Fruit fly (Drosophila melanogaster) whole organism, embryonic: Measurements from ENCODE around the gene Rpn1.

Experiments
- CG11504 ChIP-seq: fragments of 200-800 bp; sonication (Bioruptor generic); optimal IDR thresholded peaks from 3 replicates; lab custom pipeline; 2019; ENCODE audit warnings: missing biosample characterization, mild to moderate bottlenecking, missing genetic modification characterization, moderate library complexity
- CG12299 ChIP-seq: fragments of 200-800 bp; sonication (Bioruptor generic); optimal IDR thresholded peaks from 2 replicates; lab custom pipeline; 2018; ENCODE audit warnings: missing biosample characterization, mild to moderate bottlenecking, missing genetic modification characterization
- CG13287 ChIP-seq: fragments of 200-800 bp; sonication (Bioruptor generic); IDR thresholded peaks from 2 replicates; pipeline ENCODE4 v1.3.6; 2022; ENCODE audit warnings: missing biosample characterization, missing genetic modification characterization; ENCODE audit not compliant: partially characterized antibody
- CG15696 ChIP-seq: fragments of 200-800 bp; sonication (Bioruptor generic); optimal IDR thresholded peaks from 2 replicates; lab custom pipeline; 2019; ENCODE audit warnings: missing biosample characterization, mild to moderate bottlenecking, missing genetic modification characterization, moderate library complexity
- CG16815 ChIP-seq: fragments of 200-800 bp; sonication (Bioruptor generic); optimal IDR thresholded peaks from 3 replicates; lab custom pipeline; 2017; ENCODE audit warnings: missing biosample characterization, mild to moderate bottlenecking, missing genetic modification characterization
- CG18599 ChIP-seq: fragments of 200-800 bp; sonication (Bioruptor generic); optimal IDR thresholded peaks from 3 replicates; lab custom pipeline; 2017; ENCODE audit warnings: missing biosample characterization, missing genetic modification characterization, mild to moderate bottlenecking, moderate library complexity, missing genetic modification reagents
- CG2712 ChIP-seq: fragments of 200-800 bp; optimal IDR thresholded peaks from 3 replicates; lab custom pipeline; 2019; ENCODE audit warnings: missing biosample characterization, mild to moderate bottlenecking, missing genetic modification characterization, moderate library complexity
- CG31388 ChIP-seq: fragments of 200-800 bp; sonication (Bioruptor generic); optimal IDR thresholded peaks from 2 replicates; lab custom pipeline; 2016; ENCODE audit warnings: missing biosample characterization, missing genetic modification characterization
- CG32532 ChIP-seq: fragments of 200-800 bp; sonication (Bioruptor generic); IDR thresholded peaks from 2 replicates; pipeline ENCODE4 v1.3.6; 2022; ENCODE audit warnings: missing biosample characterization, missing genetic modification characterization
- CG3281 ChIP-seq: fragments of 200-800 bp; sonication (Bioruptor generic); optimal IDR thresholded peaks from 3 replicates; lab custom pipeline; 2017; ENCODE audit warnings: missing biosample characterization, mild to moderate bottlenecking, missing genetic modification characterization
- CG34224 ChIP-seq: fragments of 200-800 bp; sonication (Bioruptor generic); IDR thresholded peaks from 3 replicates; pipeline ENCODE4 v1.3.6; 2022; ENCODE audit warnings: missing biosample characterization, missing genetic modification characterization; ENCODE audit not compliant: partially characterized antibody
- CG3838 ChIP-seq: fragments of 200-800 bp; sonication (Bioruptor generic); optimal IDR thresholded peaks from 3 replicates; lab custom pipeline; 2016; ENCODE audit warnings: missing biosample characterization, missing genetic modification characterization
- CG6175 ChIP-seq: fragments of 200-800 bp; sonication (Bioruptor generic); IDR thresholded peaks from 3 replicates; pipeline ENCODE4 v1.3.6; 2022; ENCODE audit warnings: missing biosample characterization, missing genetic modification characterization
- CG7271 ChIP-seq: fragments of 200-800 bp; sonication (Bioruptor generic); optimal IDR thresholded peaks from 2 replicates; lab custom pipeline; 2018; ENCODE audit warnings: missing biosample characterization, mild to moderate bottlenecking, missing genetic modification characterization, moderate library complexity
- CG7839 ChIP-seq: fragments of 200-800 bp; sonication (Bioruptor generic); optimal IDR thresholded peaks from 3 replicates; lab custom pipeline; 2018; ENCODE audit warnings: missing biosample characterization, mild to moderate bottlenecking, missing genetic modification characterization, moderate library complexity
- CG7987 ChIP-seq: fragments of 200-800 bp; sonication (Bioruptor generic); optimal IDR thresholded peaks from 2 replicates; lab custom pipeline; 2018; ENCODE audit warnings: missing biosample characterization, mild to moderate bottlenecking, missing genetic modification characterization, moderate library complexity
- CG9437 ChIP-seq: fragments of 200-800 bp; sonication (Bioruptor generic); optimal IDR thresholded peaks from 2 replicates; lab custom pipeline; 2018; ENCODE audit warnings: missing biosample characterization, mild to moderate bottlenecking, missing genetic modification characterization
- CG9932 ChIP-seq: fragments of 200-800 bp; sonication (Bioruptor generic); IDR thresholded peaks from 2 replicates; pipeline ENCODE4 v1.3.6; 2022; ENCODE audit warnings: missing biosample characterization, missing genetic modification characterization
- CoRest ChIP-seq: fragments of 200-800 bp; sonication (Bioruptor generic); optimal IDR thresholded peaks from 3 replicates; lab custom pipeline; 2018; ENCODE audit warnings: missing biosample characterization, mild to moderate bottlenecking, missing genetic modification characterization, moderate library complexity
- Dll ChIP-seq: fragments of 200-800 bp; sonication (Bioruptor generic); IDR thresholded peaks from 4 replicates; pipeline ENCODE4 v1.3.6; 2022; ENCODE audit warnings: missing biosample characterization, missing genetic modification characterization; ENCODE audit not compliant: partially characterized antibody
- Ets65A ChIP-seq: fragments of 200-800 bp; sonication (Bioruptor generic); peaks from one replicate; lab custom pipeline; 2016; ENCODE audit warnings: missing biosample characterization, missing genetic modification characterization
- HmgD ChIP-seq: fragments of 200-800 bp; sonication (Bioruptor generic); optimal IDR thresholded peaks from 3 replicates; lab custom pipeline; 2016; ENCODE audit warnings: missing biosample characterization, missing genetic modification characterization
- Hr51 ChIP-seq, 2 experiments: fragments of 200-800 bp; sonication (Bioruptor generic); optimal IDR thresholded peaks; 2 replicates in 1 of 2; 3 replicates in 1 of 2; lab custom pipeline; 2016 to 2018; ENCODE audit warnings: missing biosample characterization in 2 of 2, missing genetic modification characterization in 2 of 2, mild to moderate bottlenecking in 1 of 2, moderate library complexity in 1 of 2
- MESR4 ChIP-seq: fragments of 200-800 bp; sonication (Bioruptor generic); optimal IDR thresholded peaks from 2 replicates; lab custom pipeline; 2018; ENCODE audit warnings: missing biosample characterization, mild to moderate bottlenecking, missing genetic modification characterization, moderate library complexity
- Meics ChIP-seq: fragments of 200-800 bp; sonication (Bioruptor generic); optimal IDR thresholded peaks from 2 replicates; lab custom pipeline; 2017; ENCODE audit warnings: missing biosample characterization, mild to moderate bottlenecking, missing genetic modification characterization
- NFAT ChIP-seq: fragments of 200-800 bp; sonication (Bioruptor generic); IDR thresholded peaks from 2 replicates; pipeline ENCODE4 v1.3.6; 2022; ENCODE audit warnings: missing biosample characterization, missing genetic modification characterization
- Rfx ChIP-seq: fragments of 200-800 bp; sonication (Bioruptor generic); IDR thresholded peaks from 2 replicates; pipeline ENCODE4 v1.3.6; 2022; ENCODE audit warnings: missing biosample characterization, missing genetic modification characterization
- TFAM ChIP-seq: fragments of 200-800 bp; sonication (Bioruptor generic); optimal IDR thresholded peaks from 2 replicates; lab custom pipeline; 2017; ENCODE audit warnings: missing biosample characterization, missing genetic modification characterization, inconsistent platforms
- Tbp ChIP-seq: fragments of >200 bp; optimal IDR thresholded peaks from 2 replicates; lab custom pipeline; 2018; ENCODE audit warnings: missing biosample characterization, missing genetic modification characterization
- aop ChIP-seq: fragments of 200-800 bp; sonication (Bioruptor generic); IDR thresholded peaks from 2 replicates; pipeline ENCODE4 v1.3.6; 2022; ENCODE audit warnings: missing biosample characterization, missing genetic modification characterization
- ap ChIP-seq: fragments of 200-800 bp; sonication (Bioruptor generic); IDR thresholded peaks from 2 replicates; pipeline ENCODE4 v1.3.6; 2022; ENCODE audit warnings: missing biosample characterization, missing genetic modification characterization
- bab2 ChIP-seq: fragments of 200-800 bp; sonication (Bioruptor generic); optimal IDR thresholded peaks from 2 replicates; lab custom pipeline; 2016; ENCODE audit warnings: missing biosample characterization, missing genetic modification characterization
- bbx ChIP-seq: fragments of 200-800 bp; sonication (Bioruptor generic); IDR thresholded peaks from 2 replicates; pipeline ENCODE4 v1.3.6; 2022; ENCODE audit warnings: missing biosample characterization, missing genetic modification characterization; ENCODE audit not compliant: partially characterized antibody
- bcd ChIP-seq: fragments of 200-800 bp; sonication (Bioruptor generic); optimal IDR thresholded peaks from 2 replicates; lab custom pipeline; 2017; ENCODE audit warnings: missing biosample characterization, mild to moderate bottlenecking, missing genetic modification characterization
- bowl ChIP-seq: fragments of 200-800 bp; sonication (Bioruptor generic); IDR thresholded peaks from 2 replicates; pipeline ENCODE4 v1.3.6; 2022; ENCODE audit warnings: missing biosample characterization, missing genetic modification characterization
- bsh ChIP-seq, 2 experiments: fragments of 200-800 bp; sonication (Bioruptor generic); optimal IDR thresholded peaks; 2 replicates each; lab custom pipeline; 2017 to 2018; ENCODE audit warnings: mild to moderate bottlenecking in 2 of 2, missing biosample characterization in 2 of 2, missing genetic modification characterization in 2 of 2, moderate library complexity in 1 of 2
- cas ChIP-seq: fragments of 200-800 bp; sonication (Bioruptor generic); IDR thresholded peaks from 2 replicates; pipeline ENCODE4 v1.3.6; 2022; ENCODE audit warnings: missing biosample characterization, missing genetic modification characterization
- dan ChIP-seq: fragments of 200-800 bp; sonication (Bioruptor generic); IDR thresholded peaks from 2 replicates; pipeline ENCODE4 v1.3.6; 2022; ENCODE audit warnings: missing biosample characterization, missing genetic modification characterization
- dati ChIP-seq: fragments of 200-800 bp; sonication (Bioruptor generic); IDR thresholded peaks from 2 replicates; pipeline ENCODE4 v1.3.6; 2022; ENCODE audit warnings: missing biosample characterization, missing genetic modification characterization
- dimm ChIP-seq: fragments of 200-800 bp; sonication (Bioruptor generic); IDR thresholded peaks from 2 replicates; pipeline ENCODE4 v1.3.6; 2022; ENCODE audit warnings: missing biosample characterization, missing genetic modification characterization
- dpn ChIP-seq, 2 experiments: fragments of 200-800 bp; sonication (Bioruptor generic); optimal IDR thresholded peaks; 3 replicates each; lab custom pipeline; 2016; ENCODE audit warnings: missing biosample characterization in 2 of 2, missing genetic modification characterization in 2 of 2
- emc ChIP-seq: fragments of 200-800 bp; sonication (Bioruptor generic); optimal IDR thresholded peaks from 2 replicates; lab custom pipeline; 2016; ENCODE audit warnings: missing biosample characterization, missing genetic modification characterization
- gcm ChIP-seq: fragments of 200-800 bp; sonication (Bioruptor generic); optimal IDR thresholded peaks from 2 replicates; lab custom pipeline; 2019; ENCODE audit warnings: missing biosample characterization, mild to moderate bottlenecking, missing genetic modification characterization, moderate library complexity
- grau ChIP-seq: fragments of 200-800 bp; optimal IDR thresholded peaks from 3 replicates; lab custom pipeline; 2019; ENCODE audit warnings: missing biosample characterization, mild to moderate bottlenecking, missing genetic modification characterization, moderate library complexity
- ken ChIP-seq: fragments of 200-800 bp; sonication (Bioruptor generic); IDR thresholded peaks from 3 replicates; pipeline ENCODE4 v1.3.6; 2022; ENCODE audit warnings: missing biosample characterization, missing genetic modification characterization
- pho ChIP-seq: fragments of 200-800 bp; sonication (Bioruptor generic); optimal IDR thresholded peaks from 2 replicates; lab custom pipeline; 2016; ENCODE audit warnings: missing biosample characterization, missing genetic modification characterization
- phol ChIP-seq: fragments of 200-800 bp; sonication (Bioruptor generic); optimal IDR thresholded peaks from 3 replicates; lab custom pipeline; 2018; ENCODE audit warnings: missing biosample characterization, mild to moderate bottlenecking, missing genetic modification characterization, moderate library complexity
- sug ChIP-seq: fragments of 200-800 bp; optimal IDR thresholded peaks from 2 replicates; lab custom pipeline; 2019; ENCODE audit warnings: missing biosample characterization, mild to moderate bottlenecking, missing genetic modification characterization, moderate library complexity
- tap ChIP-seq: fragments of 200-800 bp; optimal IDR thresholded peaks from 3 replicates; lab custom pipeline; 2019; ENCODE audit warnings: missing biosample characterization, mild to moderate bottlenecking, missing genetic modification characterization, moderate library complexity
- trem ChIP-seq: fragments of 200-800 bp; optimal IDR thresholded peaks from 3 replicates; lab custom pipeline; 2019; ENCODE audit warnings: missing biosample characterization, mild to moderate bottlenecking, missing genetic modification characterization, moderate library complexity
- unpg ChIP-seq: fragments of 200-800 bp; sonication (Bioruptor generic); optimal IDR thresholded peaks from 3 replicates; lab custom pipeline; 2018; ENCODE audit warnings: missing biosample characterization, mild to moderate bottlenecking, missing genetic modification characterization, moderate library complexity

The Rpn1 gene

dm6 chr3L:19940349-19940748 lies 25.5 kb downstream of the Rpn1 start (continued):
- TF ChIP-seq bbx (GFP tag; lab: Robert Waterston, UW) (no peak), HmgD (GFP tag; lab: Kevin White, UChicago) (no peak), CG7271 (tag; lab: Kevin White, UChicago) (no peak), NFAT (GFP tag; lab: Robert Waterston, UW) (no peak), tap (tag; lab: Kevin White, UChicago) (no peak), Rfx (GFP tag; lab: Robert Waterston, UW) (0 out of 2 replicates have a peak, but pooled peaks have one; percentile 37), bsh (GFP tag; optimal IDR thresholded peaks at IDR 0.05; lab: Kevin White, UChicago) (no peak), CG15696 (no peak), pho (no peak), bcd (GFP tag; lab: Kevin White, UChicago) (no peak), CoRest (tag; lab: Kevin White, UChicago) (peak; percentile 2), CG3838 (GFP tag; lab: Kevin White, UChicago) (no peak), CG31388 (GFP tag; lab: Kevin White, UChicago) (no peak), CG7987 (GFP tag; lab: Kevin White, UChicago) (no peak), ken (GFP tag; lab: Robert Waterston, UW) (no peak), gcm (GFP tag; lab: Kevin White, UChicago) (no peak), CG12299 (no peak), dpn (GFP tag; optimal IDR thresholded peaks at IDR 0.05; lab: Kevin White, UChicago) (no peak), dan (no peak), CG7839 (tag; lab: Kevin White, UChicago) (peak; percentile 14), sug (tag; lab: Kevin White, UChicago) (no peak), cas (GFP tag; lab: Robert Waterston, UW) (no peak), phol (tag; lab: Kevin White, UChicago) (no peak), Hr51 (GFP tag; optimal IDR thresholded peaks at IDR 0.05; lab: Kevin White, UChicago) (peak in 1 of 2 experiments; percentile 48), Dll (GFP tag; lab: Robert Waterston, UW) (no peak), Tbp (GFP tag; lab: Kevin White, UChicago) (no peak), CG16815 (GFP tag; lab: Kevin White, UChicago) (no peak), CG9437 (GFP tag; lab: Kevin White, UChicago) (no peak), CG34224 (no peak), trem (tag; lab: Kevin White, UChicago) (no peak), CG3281 (peak; percentile 58), CG6175 (no peak), bowl (GFP tag; lab: Robert Waterston, UW) (no peak), dimm (GFP tag; lab: Robert Waterston, UW) (no peak), CG18599 (GFP tag; lab: Kevin White, UChicago) (peak; percentile 6), Meics (peak; percentile 32), CG9932 (GFP tag; lab: Robert Waterston, UW) (peak; percentile 15; the same call in 1 of the 2 replicates), CG2712 (peak; percentile 25), dati (GFP tag; lab: Robert Waterston, UW) (no peak), Ets65A (GFP tag; lab: Kevin White, UChicago) (no peak), CG13287 (GFP tag; lab: Robert Waterston, UW) (no peak), TFAM (no peak), emc (no peak), ap (no peak), bab2 (GFP tag; lab: Kevin White, UChicago) (no peak), grau (peak; percentile 49), CG11504 (tag; lab: Kevin White, UChicago) (peak; percentile 29), aop (no peak), CG32532 (GFP tag; lab: Robert Waterston, UW) (peak; percentile 57; the same call in 1 of the 2 replicates), unpg (GFP tag; lab: Kevin White, UChicago) (no peak), MESR4 (GFP tag; lab: Kevin White, UChicago) (no peak)
